Worm (Caenorhabditis elegans) whole organism, young adult: ENCODE measurements around the gene msp-50.

ENCODE experiments used
- B0035.1 ChIP-seq: sonication (generic microtip); optimal IDR thresholded peaks from 2 replicates; lab custom pipeline; 2016; ENCODE audit warnings: missing genetic modification characterization, mild to moderate bottlenecking, missing compliant biosample characterization, missing genotype, missing genetic modification reagents
- B0261.1 ChIP-seq: sonication (generic microtip); optimal IDR thresholded peaks from 2 replicates; lab custom pipeline; 2016; ENCODE audit warnings: mild to moderate bottlenecking, missing genetic modification characterization, moderate library complexity, missing compliant biosample characterization
- C06A6.2 ChIP-seq: fragments of 200-800 bp; sonication (Bioruptor generic); conservative IDR thresholded peaks from 2 replicates; pipeline ENCODE4 v1.3.6; 2022; ENCODE audit warnings: missing genetic modification characterization, missing compliant biosample characterization
- C17E4.6 ChIP-seq: fragments of 200-800 bp; sonication (Bioruptor generic); IDR thresholded peaks from 2 replicates; pipeline ENCODE4 v1.3.6; 2022; ENCODE audit warnings: missing genetic modification reagents, missing genetic modification characterization, missing compliant biosample characterization
- D2030.7 ChIP-seq: fragments of 200-800 bp; sonication (Bioruptor generic); IDR thresholded peaks from 2 replicates; pipeline ENCODE4 v1.3.6; 2022; ENCODE audit warnings: missing genetic modification reagents, missing genetic modification characterization, missing compliant biosample characterization
- F39B2.1 ChIP-seq: fragments of 200-800 bp; sonication (Bioruptor generic); IDR thresholded peaks from 2 replicates; pipeline ENCODE4 v1.3.6; 2022; ENCODE audit warnings: missing genetic modification reagents, missing genetic modification characterization, missing compliant biosample characterization
- F52B5.7 ChIP-seq: sonication (generic microtip); optimal IDR thresholded peaks from 2 replicates; lab custom pipeline; 2016; ENCODE audit warnings: mild to moderate bottlenecking, missing genetic modification characterization, missing compliant biosample characterization
- Y53G8AR.9 ChIP-seq: fragments of 200-800 bp; sonication (Bioruptor generic); conservative IDR thresholded peaks from 2 replicates; pipeline ENCODE4 v1.3.6; 2022; ENCODE audit warnings: missing genetic modification reagents, missing genetic modification characterization, missing compliant biosample characterization
- Y56A3A.18 ChIP-seq: fragments of 200-800 bp; sonication (Bioruptor generic); IDR thresholded peaks from 2 replicates; pipeline ENCODE4 v1.3.6; 2022; ENCODE audit warnings: missing genetic modification reagents, missing genetic modification characterization, missing compliant biosample characterization
- Y67H2A.10 ChIP-seq: fragments of 200-800 bp; sonication (Bioruptor generic); conservative IDR thresholded peaks from 2 replicates; pipeline ENCODE4 v1.3.6; 2022; ENCODE audit warnings: missing genetic modification reagents, missing genetic modification characterization, missing compliant biosample characterization
- attf-6 ChIP-seq: fragments of 200-800 bp; sonication (Bioruptor generic); IDR thresholded peaks from 2 replicates; pipeline ENCODE4 v1.3.6; 2022; ENCODE audit warnings: missing genetic modification reagents, missing genetic modification characterization, missing compliant biosample characterization
- ccch-3 ChIP-seq: fragments of 200-800 bp; sonication (Bioruptor generic); optimal IDR thresholded peaks from 2 replicates; lab custom pipeline; 2018; ENCODE audit warnings: mild to moderate bottlenecking, missing genetic modification characterization, missing compliant biosample characterization
- cebp-1 ChIP-seq, 2 experiments: fragments of 200-800 bp in 1 of 2; sonication (Bioruptor generic) in 1 of 2; sonication (generic microtip) in 1 of 2; IDR thresholded peaks in 1 of 2; optimal IDR thresholded peaks in 1 of 2; 2 replicates each; pipeline versions ENCODE4 v1.3.6 to Lab custom; 2017 to 2022; ENCODE audit warnings: missing compliant biosample characterization in 2 of 2, missing genetic modification characterization in 2 of 2, mild to moderate bottlenecking in 1 of 2, missing genetic modification reagents in 1 of 2, moderate library complexity in 1 of 2
- ceh-58 ChIP-seq: fragments of 200-800 bp; sonication (Bioruptor generic); IDR thresholded peaks from 2 replicates; pipeline ENCODE4 v1.3.6; 2022; ENCODE audit warnings: missing genetic modification characterization, missing compliant biosample characterization
- ceh-91 ChIP-seq: fragments of 200-800 bp; sonication (Bioruptor generic); IDR thresholded peaks from 2 replicates; pipeline ENCODE4 v1.3.6; 2022; ENCODE audit warnings: missing genetic modification reagents, missing genetic modification characterization, missing compliant biosample characterization
- dox-1 ChIP-seq: fragments of 200-800 bp; sonication (Bioruptor generic); IDR thresholded peaks from 2 replicates; pipeline ENCODE4 v1.3.6; 2022; ENCODE audit warnings: missing genetic modification reagents, missing genetic modification characterization, missing compliant biosample characterization
- dpff-1 ChIP-seq: sonication (generic microtip); optimal IDR thresholded peaks from 2 replicates; lab custom pipeline; 2017; ENCODE audit warnings: mild to moderate bottlenecking, missing genetic modification characterization, missing compliant biosample characterization
- egl-44 ChIP-seq: fragments of 200-800 bp; sonication (Bioruptor generic); IDR thresholded peaks from 2 replicates; pipeline ENCODE4 v1.3.6; 2022; ENCODE audit warnings: missing genetic modification reagents, missing genetic modification characterization, missing compliant biosample characterization
- egrh-3 ChIP-seq: fragments of 200-800 bp; sonication (Bioruptor generic); IDR thresholded peaks from 2 replicates; pipeline ENCODE4 v1.3.6; 2022; ENCODE audit warnings: missing genetic modification reagents, missing genetic modification characterization, missing compliant biosample characterization
- ekl-4 ChIP-seq: fragments of 200-800 bp; sonication (Bioruptor generic); IDR thresholded peaks from 2 replicates; pipeline ENCODE4 v1.3.6; 2022; ENCODE audit warnings: missing genetic modification reagents, missing genetic modification characterization, missing compliant biosample characterization
- gei-17 ChIP-seq: fragments of 200-800 bp; sonication (Bioruptor generic); optimal IDR thresholded peaks from 2 replicates; lab custom pipeline; 2018; ENCODE audit warnings: mild to moderate bottlenecking, missing genetic modification characterization, missing compliant biosample characterization
- hlh-26 ChIP-seq: fragments of 200-800 bp; sonication (Bioruptor generic); conservative IDR thresholded peaks from 2 replicates; pipeline ENCODE4 v1.3.6; 2022; ENCODE audit warnings: missing genetic modification reagents, missing genetic modification characterization, missing compliant biosample characterization
- hmg-1.2 ChIP-seq: fragments of 200-800 bp; sonication (Bioruptor generic); IDR thresholded peaks from 2 replicates; pipeline ENCODE4 v1.3.6; 2022; ENCODE audit warnings: missing genetic modification reagents, missing genetic modification characterization, missing compliant biosample characterization
- let-607 ChIP-seq, 2 experiments: fragments of 200-800 bp in 1 of 2; sonication (Bioruptor generic) in 1 of 2; sonication (generic microtip) in 1 of 2; optimal IDR thresholded peaks; 2 replicates each; lab custom pipeline; 2016 to 2018; ENCODE audit warnings: mild to moderate bottlenecking in 2 of 2, missing compliant biosample characterization in 2 of 2, missing genetic modification characterization in 2 of 2, moderate library complexity in 2 of 2, missing genotype in 1 of 2
- lin-35 ChIP-seq, 3 experiments: fragments of 150-350 bp in 2 of 3; sonication (generic microtip) in 1 of 3; optimal IDR thresholded peaks; 2 replicates each; lab custom pipeline; 2014 to 2018; ENCODE audit warnings: missing biosample characterization in 3 of 3, missing genetic modification characterization in 3 of 3, missing genetic modification reagents in 3 of 3
- lin-40 ChIP-seq: sonication (generic microtip); optimal IDR thresholded peaks from 2 replicates; lab custom pipeline; 2016; ENCODE audit warnings: missing genetic modification characterization, mild to moderate bottlenecking, missing compliant biosample characterization, missing genotype, missing genetic modification reagents
- mcd-1 ChIP-seq: fragments of 200-800 bp; sonication (Bioruptor generic); IDR thresholded peaks from 2 replicates; pipeline ENCODE4 v1.3.6; 2022; ENCODE audit warnings: missing genetic modification reagents, missing genetic modification characterization, missing compliant biosample characterization
- mxl-1 ChIP-seq: sonication (generic microtip); optimal IDR thresholded peaks from 2 replicates; lab custom pipeline; 2016; ENCODE audit warnings: missing genetic modification characterization, missing compliant biosample characterization
- nhr-120 ChIP-seq: fragments of 200-800 bp; sonication (Bioruptor generic); IDR thresholded peaks from 2 replicates; pipeline ENCODE4 v1.3.6; 2022; ENCODE audit warnings: missing genetic modification characterization, missing compliant biosample characterization
- nhr-90 ChIP-seq: sonication (generic microtip); optimal IDR thresholded peaks from 2 replicates; lab custom pipeline; 2016; ENCODE audit warnings: missing genotype, mild to moderate bottlenecking, missing genetic modification characterization, missing compliant biosample characterization
- pha-4 ChIP-seq: fragments of 150-350 bp; sonication (generic microtip); optimal IDR thresholded peaks from 2 replicates; lab custom pipeline; 2014; ENCODE audit warnings: missing biosample characterization, missing genetic modification reagents, missing genetic modification characterization
- rcor-1 ChIP-seq: fragments of 200-800 bp; sonication (Bioruptor generic); IDR thresholded peaks from 2 replicates; pipeline ENCODE4 v1.3.6; 2022; ENCODE audit warnings: missing genetic modification reagents, missing genetic modification characterization, missing compliant biosample characterization
- repo-1 ChIP-seq: sonication (generic microtip); optimal IDR thresholded peaks from 2 replicates; lab custom pipeline; 2017; ENCODE audit warnings: mild to moderate bottlenecking, missing genetic modification characterization, missing compliant biosample characterization
- rpc-1 ChIP-seq, 2 experiments: fragments of 150-350 bp in 1 of 2; sonication (generic microtip) in 1 of 2; optimal IDR thresholded peaks; 2 replicates each; lab custom pipeline; 2014 to 2018; ENCODE audit warnings: missing biosample characterization in 1 of 2, missing genetic modification characterization in 1 of 2, missing genetic modification reagents in 1 of 2, missing genotype in 1 of 2
- sea-2 ChIP-seq: fragments of 200-800 bp; sonication (Bioruptor generic); IDR thresholded peaks from 2 replicates; pipeline ENCODE4 v1.3.6; 2022; ENCODE audit warnings: missing genetic modification characterization, missing compliant biosample characterization
- snpc-1.1 ChIP-seq: sonication (generic microtip); optimal IDR thresholded peaks from 2 replicates; lab custom pipeline; 2017; ENCODE audit warnings: missing genetic modification characterization, mild to moderate bottlenecking, missing compliant biosample characterization, antibody characterized with exemption, moderate library complexity, missing genotype, missing genetic modification reagents; ENCODE audit not compliant: insufficient read depth
- sptf-2 ChIP-seq: fragments of 200-800 bp; sonication (Bioruptor generic); optimal IDR thresholded peaks from 2 replicates; lab custom pipeline; 2018; ENCODE audit warnings: mild to moderate bottlenecking, missing genetic modification characterization, missing compliant biosample characterization
- tbx-9 ChIP-seq: sonication (generic microtip); optimal IDR thresholded peaks from 2 replicates; lab custom pipeline; 2016; ENCODE audit warnings: borderline replicate concordance, missing genetic modification characterization, inconsistent platforms, missing compliant biosample characterization
- tlf-1 ChIP-seq: fragments of 200-800 bp; sonication (Bioruptor generic); optimal IDR thresholded peaks from 2 replicates; lab custom pipeline; 2018; ENCODE audit warnings: mild to moderate bottlenecking, missing genetic modification characterization, missing compliant biosample characterization
- unc-62 ChIP-seq: fragments of 150-350 bp; optimal IDR thresholded peaks from 2 replicates; lab custom pipeline; 2014; ENCODE audit warnings: missing biosample characterization, missing genetic modification reagents, missing genetic modification characterization
- xnd-1 ChIP-seq: sonication (generic microtip); optimal IDR thresholded peaks from 2 replicates; lab custom pipeline; 2016; ENCODE audit warnings: missing genotype, missing genetic modification reagents, missing genetic modification characterization, missing compliant biosample characterization
- zfh-2 ChIP-seq: fragments of 200-800 bp; sonication (Bioruptor generic); conservative IDR thresholded peaks from 2 replicates; pipeline ENCODE4 v1.3.6; 2022; ENCODE audit warnings: missing genetic modification reagents, missing genetic modification characterization, missing compliant biosample characterization
- zim-3 ChIP-seq: sonication (generic microtip); optimal IDR thresholded peaks from 2 replicates; lab custom pipeline; 2017; ENCODE audit warnings: mild to moderate bottlenecking, missing genetic modification characterization, moderate library complexity, missing compliant biosample characterization
- ztf-18 ChIP-seq: sonication (generic microtip); optimal IDR thresholded peaks from 2 replicates; lab custom pipeline; 2016; ENCODE audit warnings: missing genotype, mild to moderate bottlenecking, missing genetic modification characterization, missing compliant biosample characterization
- ztf-28 ChIP-seq: fragments of 200-800 bp; sonication (Bioruptor generic); IDR thresholded peaks from 2 replicates; pipeline ENCODE4 v1.3.6; 2022; ENCODE audit warnings: missing genetic modification reagents, missing genetic modification characterization, missing compliant biosample characterization
- ztf-3 ChIP-seq: fragments of 200-800 bp; sonication (Bioruptor generic); optimal IDR thresholded peaks from 2 replicates; lab custom pipeline; 2018; ENCODE audit warnings: mild to moderate bottlenecking, missing genetic modification characterization, missing compliant biosample characterization

Gene msp-50

DNA sequence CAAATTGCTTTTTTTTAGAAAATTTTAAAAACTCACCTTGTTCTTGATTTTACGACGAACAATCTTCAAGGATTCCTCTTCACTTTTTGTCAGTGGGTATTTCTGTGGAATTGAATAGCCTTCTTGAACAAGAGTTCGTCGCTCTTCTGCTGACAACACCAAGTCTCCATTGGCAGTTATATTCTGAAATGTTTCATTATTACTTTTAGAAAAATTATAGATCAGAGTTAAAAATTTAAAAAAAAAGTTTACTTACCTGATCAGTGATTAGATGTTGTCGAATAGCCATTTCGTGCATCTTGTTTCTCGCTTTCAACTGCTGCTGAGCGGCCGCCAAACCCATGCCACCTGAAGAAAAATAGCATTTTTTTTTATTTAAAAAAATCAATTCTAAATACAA lies 19.3 kb upstream of the msp-50 start:
- TF ChIP-seq ztf-28 (GFP tag; lab: Robert Waterston, UW) (no peak), ekl-4 (GFP tag; lab: Robert Waterston, UW) (0 out of 2 replicates have a peak, but pooled peaks have one; percentile 13), zfh-2 (no peak)

- TF ChIP-seq egl-44: 0 out of 2 replicates have a peak, but pooled peaks have one; percentile 61
- no peak for TF ChIP-seq zim-3
- TF ChIP-seq rpc-1 (optimal IDR thresholded peaks at IDR 0.05; lab: Kevin White, UChicago): no peak
- TF ChIP-seq rpc-1 (tag; optimal IDR thresholded peaks at IDR 0.05; lab: Kevin White, UChicago): no peak
- no peak for TF ChIP-seq Y56A3A.18 (GFP tag; lab: Robert Waterston, UW)
- TF ChIP-seq snpc-1.1: no peak
- peak; percentile 26 for TF ChIP-seq ztf-18 (tag; lab: Kevin White, UChicago)
- TF ChIP-seq C06A6.2 (GFP tag; lab: Robert Waterston, UW): no peak
- no peak for TF ChIP-seq D2030.7 (GFP tag; lab: Robert Waterston, UW)
- peak; percentile 16 for TF ChIP-seq nhr-90 (tag; lab: Kevin White, UChicago)
- no peak for TF ChIP-seq Y67H2A.10 (GFP tag; lab: Robert Waterston, UW)
- no peak for TF ChIP-seq hlh-26 (GFP tag; lab: Robert Waterston, UW)
- no peak for TF ChIP-seq ccch-3
- no peak for TF ChIP-seq C17E4.6 (GFP tag; lab: Robert Waterston, UW)
- TF ChIP-seq ceh-58 (GFP tag; lab: Robert Waterston, UW): no peak
- peak; percentile 83 for TF ChIP-seq hmg-1.2 (GFP tag; lab: Robert Waterston, UW)
- no peak for TF ChIP-seq ceh-91 (GFP tag; lab: Robert Waterston, UW)
- peak in 1 of 3 experiments; percentile 50 for TF ChIP-seq lin-35 (GFP tag; optimal IDR thresholded peaks at IDR 0.05; lab: Kevin White, UChicago)
- 0 out of 2 replicates have a peak, but pooled peaks have one; percentile 36 for TF ChIP-seq Y53G8AR.9 (GFP tag; lab: Robert Waterston, UW)
- no peak for TF ChIP-seq ztf-28 (GFP tag; lab: Robert Waterston, UW)
- peak; percentile 55 for TF ChIP-seq repo-1 (tag; lab: Kevin White, UChicago)
- TF ChIP-seq lin-40: peak; percentile 58
- TF ChIP-seq egrh-3 (GFP tag; lab: Robert Waterston, UW): no peak
- no peak; the same call in 1 of the 2 replicates for TF ChIP-seq rcor-1 (GFP tag; lab: Robert Waterston, UW)
- TF ChIP-seq tbx-9 (tag; lab: Kevin White, UChicago): no peak
- TF ChIP-seq sea-2: no peak
- no peak for TF ChIP-seq tlf-1
- no peak for TF ChIP-seq B0261.1 (tag; lab: Kevin White, UChicago)
- TF ChIP-seq dpff-1 (tag; lab: Kevin White, UChicago): no peak
- TF ChIP-seq cebp-1 (GFP tag; IDR thresholded peaks at IDR 0.05; lab: Robert Waterston, UW): no peak
- peak; percentile 72 for TF ChIP-seq cebp-1 (tag; optimal IDR thresholded peaks at IDR 0.05; lab: Kevin White, UChicago)
- TF ChIP-seq nhr-120 (GFP tag; lab: Robert Waterston, UW): no peak
- no peak for TF ChIP-seq F39B2.1 (GFP tag; lab: Robert Waterston, UW)
- no peak for TF ChIP-seq sptf-2
- peak; percentile 31 for TF ChIP-seq unc-62 (GFP tag; lab: Kevin White, UChicago)
- TF ChIP-seq let-607 (tag; optimal IDR thresholded peaks at IDR 0.05; lab: Kevin White, UChicago): peak; percentile 47 to 89
- peak; percentile 32 for TF ChIP-seq F52B5.7 (tag; lab: Kevin White, UChicago)
- no peak for TF ChIP-seq dox-1 (GFP tag; lab: Robert Waterston, UW)
- TF ChIP-seq gei-17 (GFP tag; lab: Kevin White, UChicago): peak; percentile 28
- TF ChIP-seq attf-6: no peak
- peak; percentile 25; the same call in 1 of the 2 replicates for TF ChIP-seq mcd-1
- peak; percentile 42 for TF ChIP-seq ztf-3 (GFP tag; lab: Kevin White, UChicago)
- TF ChIP-seq mxl-1 (tag; lab: Kevin White, UChicago): no peak
- TF ChIP-seq xnd-1 (tag; lab: Kevin White, UChicago): no peak
- TF ChIP-seq B0035.1: no peak
- TF ChIP-seq pha-4 (tag; lab: Kevin White, UChicago): no peak
Observed at ce11 chrII:5181497-5181896, 18.1 kb upstream of the msp-50 start.
